Comparison of ENCODE assay signal across 4 fruit fly cellular contexts in genomic region chr3R:21347815-21348186, dm6.
A peak's percentile ranks its signal among the peaks of the same experiment; 100 is the strongest.
TF ChIP-seq lines count a peak whose summit lies in the region.

No protein-coding gene starts in this region.

- TF ChIP-seq CTCF in whole organism, embryonic (GFP tag; optimal IDR thresholded peaks at IDR 0.05; lab: Kevin White, UChicago), result no peak

TF ChIP-seq in whole organism, adult, 20 proteins besides CTCF, POLR2A, EP300 and RAD21:
- TF ChIP-seq CG33017 (tag; optimal IDR thresholded peaks at IDR 0.05; lab: Kevin White, UChicago) (no peak), kay (GFP tag; lab: Kevin White, UChicago; ENCODE audit: borderline replicate concordance) (peak; percentile 46)

TF ChIP-seq in whole organism, embryonic, 481 proteins besides CTCF, POLR2A, EP300 and RAD21 (continues in another document):
- TF ChIP-seq gem (tag; optimal IDR thresholded peaks at IDR 0.05; lab: Kevin White, UChicago) (peak; percentile 50), CG7556 (GFP tag; optimal IDR thresholded peaks at IDR 0.05; lab: Kevin White, UChicago) (peak; percentile 49), ara (GFP tag; IDR thresholded peaks at IDR 0.05; lab: Robert Waterston, UW) (0 out of 2 replicates have a peak, but pooled peaks have one; percentile 31), PHDP (tag; optimal IDR thresholded peaks at IDR 0.05; lab: Kevin White, UChicago) (peak; percentile 21), pum (GFP tag; optimal IDR thresholded peaks at IDR 0.05; lab: Kevin White, UChicago) (peak; percentile 4), CG12659 (GFP tag; optimal IDR thresholded peaks at IDR 0.05; lab: Kevin White, UChicago) (peak; percentile 10), tgo (GFP tag; IDR thresholded peaks at IDR 0.05; lab: Robert Waterston, UW) (0 out of 3 replicates have a peak, but pooled peaks have one; percentile 17), stwl (tag; optimal IDR thresholded peaks at IDR 0.05; lab: Kevin White, UChicago) (no peak), lmd (GFP tag; IDR thresholded peaks at IDR 0.05; lab: Robert Waterston, UW) (peak; percentile 35), lilli (GFP tag; optimal IDR thresholded peaks at IDR 0.05; lab: Kevin White, UChicago) (peak; percentile 2), CG4424 (GFP tag; optimal IDR thresholded peaks at IDR 0.05; lab: Kevin White, UChicago) (peak; percentile 45), CG10267 (tag; optimal IDR thresholded peaks at IDR 0.05; lab: Kevin White, UChicago) (peak; percentile 14), Oli (tag; optimal IDR thresholded peaks at IDR 0.05; lab: Kevin White, UChicago) (peak; percentile 52), disco-r (GFP tag; optimal IDR thresholded peaks at IDR 0.05; lab: Kevin White, UChicago) (no peak), dmrt99B (tag; optimal IDR thresholded peaks at IDR 0.05; lab: Kevin White, UChicago) (peak; percentile 41), ATbp (GFP tag; optimal IDR thresholded peaks at IDR 0.05; lab: Kevin White, UChicago) (peak; percentile 47), CG2712 (tag; optimal IDR thresholded peaks at IDR 0.05; lab: Kevin White, UChicago) (peak; percentile 52), CoRest (tag; optimal IDR thresholded peaks at IDR 0.05; lab: Kevin White, UChicago) (peak; percentile 39), CG4820 (GFP tag; optimal IDR thresholded peaks at IDR 0.05; lab: Kevin White, UChicago) (peak; percentile 31), CG14710 (tag; optimal IDR thresholded peaks at IDR 0.05; lab: Kevin White, UChicago) (peak; percentile 49), CG1529 (GFP tag; optimal IDR thresholded peaks at IDR 0.05; lab: Kevin White, UChicago) (peak; percentile 40), Ets65A (GFP tag; lab: Kevin White, UChicago) (peak; percentile 78), unpg (GFP tag; optimal IDR thresholded peaks at IDR 0.05; lab: Kevin White, UChicago) (peak; percentile 24), CG9727 (GFP tag; optimal IDR thresholded peaks at IDR 0.05; lab: Kevin White, UChicago) (peak; percentile 24), bcd (GFP tag; optimal IDR thresholded peaks at IDR 0.05; lab: Kevin White, UChicago) (peak; percentile 19), CG11504 (tag; optimal IDR thresholded peaks at IDR 0.05; lab: Kevin White, UChicago) (peak; percentile 59), CG9437 (GFP tag; optimal IDR thresholded peaks at IDR 0.05; lab: Kevin White, UChicago) (peak; percentile 53), Xbp1 (GFP tag; optimal IDR thresholded peaks at IDR 0.05; lab: Kevin White, UChicago) (peak; percentile 34), ind (GFP tag; optimal IDR thresholded peaks at IDR 0.05; lab: Kevin White, UChicago) (peak; percentile 16)

TF ChIP-seq in whole organism, prepupa, 60 proteins besides CTCF, POLR2A, EP300 and RAD21:
- TF ChIP-seq CG10631 (GFP tag; optimal IDR thresholded peaks at IDR 0.05; lab: Kevin White, UChicago), result peak; percentile 30
- peak; percentile 11 for TF ChIP-seq Eip75B (GFP tag; optimal IDR thresholded peaks at IDR 0.05; lab: Kevin White, UChicago)
- TF ChIP-seq CG8119 (GFP tag; IDR thresholded peaks at IDR 0.05; lab: Robert Waterston, UW), result peak; percentile 41; the same call in 1 of the 3 replicates
- TF ChIP-seq CG10669 (GFP tag; optimal IDR thresholded peaks at IDR 0.05; lab: Kevin White, UChicago), result peak; percentile 12
- TF ChIP-seq salr (GFP tag; optimal IDR thresholded peaks at IDR 0.05; lab: Kevin White, UChicago), result peak in 1 of 2 experiments; percentile 71
- TF ChIP-seq CG11294 (GFP tag; IDR thresholded peaks at IDR 0.05; lab: Robert Waterston, UW), result no peak
- TF ChIP-seq CG6163 (GFP tag; IDR thresholded peaks at IDR 0.05; lab: Robert Waterston, UW), result no peak; the same call in 2 of the 3 replicates
- TF ChIP-seq CG32006 (GFP tag; optimal IDR thresholded peaks at IDR 0.05; lab: Kevin White, UChicago), result peak; percentile 71
- no peak for TF ChIP-seq Eip93F (GFP tag; optimal IDR thresholded peaks at IDR 0.05; lab: Kevin White, UChicago)
- TF ChIP-seq Hr4 (GFP tag; optimal IDR thresholded peaks at IDR 0.05; lab: Kevin White, UChicago), result peak; percentile 46
- TF ChIP-seq Gug (GFP tag; IDR thresholded peaks at IDR 0.05; lab: Robert Waterston, UW), result no peak
- peak; percentile 30 for TF ChIP-seq esn (GFP tag; optimal IDR thresholded peaks at IDR 0.05; lab: Kevin White, UChicago)
- TF ChIP-seq eg (GFP tag; IDR thresholded peaks at IDR 0.05; lab: Robert Waterston, UW), result peak; percentile 43; the same call in 1 of the 3 replicates
- peak; percentile 48 for TF ChIP-seq CG4318 (GFP tag; optimal IDR thresholded peaks at IDR 0.05; lab: Kevin White, UChicago)
- peak; percentile 83 for TF ChIP-seq Eip78C (GFP tag; lab: Kevin White, UChicago)
- TF ChIP-seq OdsH (GFP tag; optimal IDR thresholded peaks at IDR 0.05; lab: Kevin White, UChicago), result peak; percentile 40
- peak; percentile 21 for TF ChIP-seq svp (GFP tag; lab: Kevin White, UChicago)
- TF ChIP-seq CG6792 (GFP tag; optimal IDR thresholded peaks at IDR 0.05; lab: Kevin White, UChicago), result peak; percentile 3
- TF ChIP-seq dsx (GFP tag; optimal IDR thresholded peaks at IDR 0.05; lab: Kevin White, UChicago; ENCODE audit: poor library complexity, severe bottlenecking), result no peak
- TF ChIP-seq CG6276 (GFP tag; optimal IDR thresholded peaks at IDR 0.05; lab: Kevin White, UChicago), result peak; percentile 28
- TF ChIP-seq Ets96B (tag; optimal IDR thresholded peaks at IDR 0.05; lab: Kevin White, UChicago), result peak; percentile 8
- no peak for TF ChIP-seq CG8632 (GFP tag; optimal IDR thresholded peaks at IDR 0.05; lab: Kevin White, UChicago)
- TF ChIP-seq CG6808 (GFP tag; optimal IDR thresholded peaks at IDR 0.05; lab: Kevin White, UChicago), result peak; percentile 3
- peak; percentile 47 for TF ChIP-seq pdm3 (GFP tag; optimal IDR thresholded peaks at IDR 0.05; lab: Kevin White, UChicago)
- TF ChIP-seq CG11902 (GFP tag; optimal IDR thresholded peaks at IDR 0.05; lab: Kevin White, UChicago), result no peak
- no peak for TF ChIP-seq CG31627 (GFP tag; optimal IDR thresholded peaks at IDR 0.05; lab: Kevin White, UChicago)
- TF ChIP-seq CG3032 (tag; optimal IDR thresholded peaks at IDR 0.05; lab: Kevin White, UChicago), result no peak
- TF ChIP-seq Sox14 (GFP tag; optimal IDR thresholded peaks at IDR 0.05; lab: Kevin White, UChicago), result peak; percentile 22
- peak; percentile 1 for TF ChIP-seq acj6 (GFP tag; optimal IDR thresholded peaks at IDR 0.05; lab: Kevin White, UChicago)
- TF ChIP-seq lz (GFP tag; optimal IDR thresholded peaks at IDR 0.05; lab: Kevin White, UChicago), result peak; percentile 36

TF ChIP-seq in whole organism, pupa, 21 proteins besides CTCF, POLR2A, EP300 and RAD21:
- TF ChIP-seq Ets98B (GFP tag; IDR thresholded peaks at IDR 0.05; lab: Robert Waterston, UW) (0 out of 2 replicates have a peak, but pooled peaks have one; percentile 6), Snoo (tag; optimal IDR thresholded peaks at IDR 0.05; lab: Kevin White, UChicago) (no peak), CG8301 (tag; optimal IDR thresholded peaks at IDR 0.05; lab: Kevin White, UChicago) (peak; percentile 39), CG4496 (GFP tag; IDR thresholded peaks at IDR 0.05; lab: Robert Waterston, UW) (0 out of 3 replicates have a peak, but pooled peaks have one; percentile 17), CG8159 (tag; optimal IDR thresholded peaks at IDR 0.05; lab: Kevin White, UChicago) (no peak), CG9948 (tag; optimal IDR thresholded peaks at IDR 0.05; lab: Kevin White, UChicago) (no peak), Pif1B (GFP tag; optimal IDR thresholded peaks at IDR 0.05; lab: Kevin White, UChicago) (peak; percentile 2)
